Fruit fly (Drosophila melanogaster) whole organism, embryonic: ENCODE results near the gene Nf-YC.

Experiments
- Abd-B ChIP-seq: fragments of 200-800 bp; sonication (Bioruptor generic); optimal IDR thresholded peaks from 2 replicates; lab custom pipeline; 2018; ENCODE audit warnings: missing biosample characterization, mild to moderate bottlenecking, missing genetic modification characterization, moderate library complexity
- BtbVII ChIP-seq: fragments of 200-800 bp; sonication (Bioruptor generic); optimal IDR thresholded peaks from 3 replicates; lab custom pipeline; 2017; ENCODE audit warnings: missing biosample characterization, mild to moderate bottlenecking, missing genetic modification characterization
- CG10431 ChIP-seq: fragments of 200-800 bp; sonication (Bioruptor generic); optimal IDR thresholded peaks from 3 replicates; lab custom pipeline; 2018; ENCODE audit warnings: missing biosample characterization, mild to moderate bottlenecking, missing genetic modification characterization
- CG11093 ChIP-seq: fragments of 200-800 bp; sonication (Bioruptor generic); IDR thresholded peaks from 3 replicates; pipeline ENCODE4 v1.3.6; 2022; ENCODE audit warnings: missing biosample characterization, missing genetic modification characterization
- CG11247 ChIP-seq: fragments of 200-800 bp; sonication (Bioruptor generic); IDR thresholded peaks from 2 replicates; pipeline ENCODE4 v1.3.6; 2022; ENCODE audit warnings: missing biosample characterization, missing genetic modification characterization
- CG11695 ChIP-seq: fragments of 200-800 bp; sonication (Bioruptor generic); IDR thresholded peaks from 3 replicates; pipeline ENCODE4 v1.3.6; 2022; ENCODE audit warnings: missing biosample characterization, missing genetic modification characterization
- CG12942 ChIP-seq: fragments of 200-800 bp; sonication (Bioruptor generic); optimal IDR thresholded peaks from 3 replicates; lab custom pipeline; 2016; ENCODE audit warnings: missing biosample characterization, missing genetic modification characterization
- CG13424 ChIP-seq: fragments of 200-800 bp; sonication (Bioruptor generic); optimal IDR thresholded peaks from 2 replicates; lab custom pipeline; 2019; ENCODE audit warnings: missing biosample characterization, mild to moderate bottlenecking, missing genetic modification characterization, moderate library complexity
- CG14014 ChIP-seq: fragments of 200-800 bp; sonication (Bioruptor generic); IDR thresholded peaks from 2 replicates; pipeline ENCODE4 v1.3.6; 2022; ENCODE audit warnings: missing biosample characterization, missing genetic modification characterization
- CG14667 ChIP-seq: fragments of 200-800 bp; sonication (Bioruptor generic); IDR thresholded peaks from 2 replicates; pipeline ENCODE4 v1.3.6; 2022; ENCODE audit warnings: missing biosample characterization, missing genetic modification characterization
- CG15269 ChIP-seq: fragments of 200-800 bp; sonication (Bioruptor generic); optimal IDR thresholded peaks from 2 replicates; lab custom pipeline; 2018; ENCODE audit warnings: missing biosample characterization, mild to moderate bottlenecking, missing genetic modification characterization, moderate library complexity
- CG15514 ChIP-seq: fragments of 200-800 bp; sonication (Bioruptor generic); optimal IDR thresholded peaks from 3 replicates; lab custom pipeline; 2017; ENCODE audit warnings: missing biosample characterization, missing genetic modification characterization, mild to moderate bottlenecking, moderate library complexity, missing genetic modification reagents
- CG16813 ChIP-seq: fragments of 200-800 bp; sonication (Bioruptor generic); IDR thresholded peaks from 3 replicates; pipeline ENCODE4 v1.3.6; 2022; ENCODE audit warnings: missing biosample characterization, missing genetic modification characterization; ENCODE audit not compliant: partially characterized antibody
- CG17186 ChIP-seq: fragments of 200-800 bp; sonication (Bioruptor generic); optimal IDR thresholded peaks from 3 replicates; lab custom pipeline; 2017; ENCODE audit warnings: missing biosample characterization, missing genetic modification reagents, missing genetic modification characterization
- CG17912 ChIP-seq: fragments of 200-800 bp; sonication (Bioruptor generic); optimal IDR thresholded peaks from 2 replicates; lab custom pipeline; 2018; ENCODE audit warnings: missing biosample characterization, mild to moderate bottlenecking, missing genetic modification characterization
- CG2116 ChIP-seq: fragments of 200-800 bp; sonication (Bioruptor generic); optimal IDR thresholded peaks from 3 replicates; lab custom pipeline; 2018; ENCODE audit warnings: missing biosample characterization, mild to moderate bottlenecking, missing genetic modification characterization
- CG2875 ChIP-seq: fragments of 200-800 bp; sonication (Bioruptor generic); optimal IDR thresholded peaks from 2 replicates; lab custom pipeline; 2017; ENCODE audit warnings: missing biosample characterization, mild to moderate bottlenecking, missing genetic modification characterization, missing genetic modification reagents
- CG32532 ChIP-seq: fragments of 200-800 bp; sonication (Bioruptor generic); IDR thresholded peaks from 2 replicates; pipeline ENCODE4 v1.3.6; 2022; ENCODE audit warnings: missing biosample characterization, missing genetic modification characterization
- CG3847 ChIP-seq: fragments of 200-800 bp; sonication (Bioruptor generic); IDR thresholded peaks from 2 replicates; pipeline ENCODE4 v1.3.6; 2022; ENCODE audit warnings: missing biosample characterization, missing genetic modification characterization
- CG6791 ChIP-seq: fragments of 200-800 bp; sonication (Bioruptor generic); IDR thresholded peaks from 3 replicates; pipeline ENCODE4 v1.3.6; 2022; ENCODE audit warnings: missing biosample characterization, missing genetic modification characterization; ENCODE audit not compliant: partially characterized antibody
- CG6813 ChIP-seq: fragments of 200-800 bp; sonication (Bioruptor generic); optimal IDR thresholded peaks from 2 replicates; lab custom pipeline; 2017; ENCODE audit warnings: missing biosample characterization, missing genetic modification characterization, mild to moderate bottlenecking, moderate library complexity, missing genetic modification reagents
- CHES-1-like ChIP-seq: fragments of 200-800 bp; sonication (Bioruptor generic); optimal IDR thresholded peaks from 2 replicates; lab custom pipeline; 2016; ENCODE audit warnings: missing biosample characterization, missing genetic modification characterization
- D19B ChIP-seq: fragments of 200-800 bp; sonication (Bioruptor generic); optimal IDR thresholded peaks from 2 replicates; lab custom pipeline; 2017; ENCODE audit warnings: missing biosample characterization, mild to moderate bottlenecking, missing genetic modification characterization
- Dll ChIP-seq: fragments of 200-800 bp; sonication (Bioruptor generic); IDR thresholded peaks from 4 replicates; pipeline ENCODE4 v1.3.6; 2022; ENCODE audit warnings: missing biosample characterization, missing genetic modification characterization; ENCODE audit not compliant: partially characterized antibody
- Ets65A ChIP-seq: fragments of 200-800 bp; sonication (Bioruptor generic); peaks from one replicate; lab custom pipeline; 2016; ENCODE audit warnings: missing biosample characterization, missing genetic modification characterization
- HHEX ChIP-seq: fragments of 200-800 bp; sonication (Bioruptor generic); optimal IDR thresholded peaks from 3 replicates; lab custom pipeline; 2017; ENCODE audit warnings: missing biosample characterization, mild to moderate bottlenecking, missing genetic modification characterization, missing genetic modification reagents
- HLH3B ChIP-seq: fragments of 200-800 bp; sonication (Bioruptor generic); IDR thresholded peaks from 2 replicates; pipeline ENCODE4 v1.3.6; 2022; ENCODE audit warnings: missing biosample characterization, missing genetic modification characterization
- HLH54F ChIP-seq: fragments of 200-800 bp; sonication (Bioruptor generic); optimal IDR thresholded peaks from 3 replicates; lab custom pipeline; 2016; ENCODE audit warnings: missing biosample characterization, missing genetic modification characterization
- Mrtf ChIP-seq: fragments of 200-800 bp; sonication (Bioruptor generic); IDR thresholded peaks from 3 replicates; pipeline ENCODE4 v1.3.6; 2022; ENCODE audit warnings: missing biosample characterization, missing genetic modification characterization
- Ptx1 ChIP-seq: fragments of 200-800 bp; sonication (Bioruptor generic); IDR thresholded peaks from 2 replicates; pipeline ENCODE4 v1.3.6; 2022; ENCODE audit warnings: missing biosample characterization, missing genetic modification characterization
- Rx ChIP-seq: fragments of 200-800 bp; sonication (Bioruptor generic); IDR thresholded peaks from 2 replicates; pipeline ENCODE4 v1.3.6; 2022; ENCODE audit warnings: missing biosample characterization, missing genetic modification characterization
- Sox100B ChIP-seq: fragments of 200-800 bp; sonication (Bioruptor generic); optimal IDR thresholded peaks from 3 replicates; lab custom pipeline; 2018; ENCODE audit warnings: missing biosample characterization, mild to moderate bottlenecking, missing genetic modification characterization
- Trl ChIP-seq, 3 experiments: fragments of >200 bp in 2 of 3; fragments of 200-800 bp in 1 of 3; sonication (Bioruptor generic) in 1 of 3; optimal IDR thresholded peaks; 2 replicates in 1 of 3; 3 replicates in 2 of 3; lab custom pipeline; 2016 to 2017; ENCODE audit warnings: missing biosample characterization in 1 of 3, missing genetic modification characterization in 1 of 3
- ac ChIP-seq: fragments of 200-800 bp; sonication (Bioruptor generic); optimal IDR thresholded peaks from 3 replicates; lab custom pipeline; 2017; ENCODE audit warnings: missing biosample characterization, mild to moderate bottlenecking, missing genetic modification characterization
- ato ChIP-seq: fragments of 200-800 bp; sonication (Bioruptor generic); IDR thresholded peaks from 2 replicates; pipeline ENCODE4 v1.3.6; 2022; ENCODE audit warnings: missing biosample characterization, missing genetic modification characterization; ENCODE audit not compliant: partially characterized antibody
- bab2 ChIP-seq: fragments of 200-800 bp; sonication (Bioruptor generic); optimal IDR thresholded peaks from 2 replicates; lab custom pipeline; 2016; ENCODE audit warnings: missing biosample characterization, missing genetic modification characterization
- bsh ChIP-seq, 2 experiments: fragments of 200-800 bp; sonication (Bioruptor generic); optimal IDR thresholded peaks; 2 replicates each; lab custom pipeline; 2017 to 2018; ENCODE audit warnings: mild to moderate bottlenecking in 2 of 2, missing biosample characterization in 2 of 2, missing genetic modification characterization in 2 of 2, moderate library complexity in 1 of 2
- crp ChIP-seq, 2 experiments: fragments of 200-800 bp; sonication (Bioruptor generic); optimal IDR thresholded peaks; 2 replicates in 1 of 2; 3 replicates in 1 of 2; lab custom pipeline; 2017; ENCODE audit warnings: missing biosample characterization in 2 of 2, missing genetic modification characterization in 2 of 2, mild to moderate bottlenecking in 1 of 2, moderate library complexity in 1 of 2
- gem ChIP-seq: fragments of 200-800 bp; sonication (Bioruptor generic); optimal IDR thresholded peaks from 2 replicates; lab custom pipeline; 2019; ENCODE audit warnings: missing biosample characterization, mild to moderate bottlenecking, missing genetic modification characterization, moderate library complexity
- lab ChIP-seq: fragments of 200-800 bp; sonication (Bioruptor generic); optimal IDR thresholded peaks from 3 replicates; lab custom pipeline; 2017; ENCODE audit warnings: missing biosample characterization, missing genetic modification characterization, mild to moderate bottlenecking, moderate library complexity, missing genetic modification reagents
- maf-S ChIP-seq: fragments of 200-800 bp; sonication (Bioruptor generic); optimal IDR thresholded peaks from 2 replicates; lab custom pipeline; 2016; ENCODE audit warnings: missing biosample characterization, missing genetic modification characterization
- pfk ChIP-seq: fragments of 200-800 bp; sonication (Bioruptor generic); optimal IDR thresholded peaks from 2 replicates; lab custom pipeline; 2018; ENCODE audit warnings: missing biosample characterization, mild to moderate bottlenecking, missing genetic modification characterization, moderate library complexity
- rib ChIP-seq: fragments of 200-800 bp; sonication (Bioruptor generic); IDR thresholded peaks from 2 replicates; pipeline ENCODE4 v1.3.6; 2022; ENCODE audit warnings: missing biosample characterization, missing genetic modification characterization
- salm ChIP-seq: fragments of 200-800 bp; sonication (Bioruptor generic); optimal IDR thresholded peaks from 2 replicates; lab custom pipeline; 2018; ENCODE audit warnings: missing biosample characterization, mild to moderate bottlenecking, missing genetic modification characterization
- sd ChIP-seq: fragments of 200-800 bp; sonication (Bioruptor generic); optimal IDR thresholded peaks from 3 replicates; lab custom pipeline; 2018; ENCODE audit warnings: missing biosample characterization, mild to moderate bottlenecking, missing genetic modification characterization, moderate library complexity
- tup ChIP-seq: fragments of 200-800 bp; sonication (Bioruptor generic); optimal IDR thresholded peaks from 2 replicates; lab custom pipeline; 2016; ENCODE audit warnings: missing biosample characterization, mild to moderate bottlenecking, missing genetic modification characterization, moderate library complexity
- usp ChIP-seq: fragments of >200 bp; optimal IDR thresholded peaks from 2 replicates; lab custom pipeline; 2017; ENCODE audit warnings: missing biosample characterization, missing genetic modification characterization
- vvl ChIP-seq: fragments of 200-800 bp; sonication (Bioruptor generic); IDR thresholded peaks from 2 replicates; pipeline ENCODE4 v1.3.6; 2022; ENCODE audit warnings: missing biosample characterization, missing genetic modification characterization

Gene Nf-YC

dm6 chrX:6856332-6856995 lies 35.7 kb upstream of the Nf-YC start (continued):
- TF ChIP-seq Dll (GFP tag; lab: Robert Waterston, UW) (no peak), CG12942 (GFP tag; lab: Kevin White, UChicago) (peak; percentile 11), crp (GFP tag; optimal IDR thresholded peaks at IDR 0.05; lab: Kevin White, UChicago) (no peak), CG2116 (GFP tag; lab: Kevin White, UChicago) (peak; percentile 7), bsh (GFP tag; optimal IDR thresholded peaks at IDR 0.05; lab: Kevin White, UChicago) (peak in 1 of 2 experiments; percentile 78), CG15269 (tag; lab: Kevin White, UChicago) (peak; percentile 85), CG13424 (peak; percentile 75), HHEX (GFP tag; lab: Kevin White, UChicago) (peak; percentile 4), pfk (no peak), Ptx1 (GFP tag; lab: Robert Waterston, UW) (peak; percentile 79), CG2875 (peak; percentile 32), CG15514 (peak; percentile 52), Rx (peak; percentile 50; the same call in 1 of the 2 replicates), sd (tag; lab: Kevin White, UChicago) (peak; percentile 18), CG11247 (GFP tag; lab: Robert Waterston, UW) (peak; percentile 57), CG11093 (peak; percentile 60; the same call in 2 of the 3 replicates), BtbVII (GFP tag; lab: Kevin White, UChicago) (peak; percentile 16), rib (GFP tag; lab: Robert Waterston, UW) (0 out of 2 replicates have a peak, but pooled peaks have one; percentile 17), maf-S (GFP tag; lab: Kevin White, UChicago) (no peak), CG11695 (GFP tag; lab: Robert Waterston, UW) (peak; percentile 79), vvl (peak; percentile 89), HLH54F (no peak), Trl (optimal IDR thresholded peaks at IDR 0.05; lab: Kevin White, UChicago) (no peak), Trl (GFP tag; optimal IDR thresholded peaks at IDR 0.05; lab: Kevin White, UChicago) (no peak), Abd-B (peak; percentile 56), lab (GFP tag; lab: Kevin White, UChicago) (peak; percentile 82), salm (tag; lab: Kevin White, UChicago) (peak; percentile 43), Sox100B (GFP tag; lab: Kevin White, UChicago) (peak; percentile 71), CG17186 (GFP tag; lab: Kevin White, UChicago) (no peak), ac (GFP tag; lab: Kevin White, UChicago) (no peak), CG16813 (GFP tag; lab: Robert Waterston, UW) (no peak), CG17912 (GFP tag; lab: Kevin White, UChicago) (no peak), Ets65A (peak; percentile 35), Mrtf (GFP tag; lab: Robert Waterston, UW) (peak; percentile 51; the same call in 1 of the 3 replicates), CG6813 (GFP tag; lab: Kevin White, UChicago) (peak; percentile 76), tup (GFP tag; lab: Kevin White, UChicago) (no peak), usp (GFP tag; lab: Kevin White, UChicago) (no peak), CHES-1-like (GFP tag; lab: Kevin White, UChicago) (no peak), D19B (peak; percentile 55), gem (tag; lab: Kevin White, UChicago) (peak; percentile 88), CG10431 (no peak), ato (GFP tag; lab: Robert Waterston, UW) (no peak), CG14667 (GFP tag; lab: Robert Waterston, UW) (peak; percentile 61), CG14014 (GFP tag; lab: Robert Waterston, UW) (peak; percentile 43; the same call in 1 of the 2 replicates), CG6791 (no peak), bab2 (peak; percentile 7), CG32532 (peak; percentile 79), CG3847 (GFP tag; lab: Robert Waterston, UW) (peak; percentile 63), HLH3B (GFP tag; lab: Robert Waterston, UW) (peak; percentile 81)
